Fruit fly (Drosophila melanogaster) whole organism, embryonic: Measurements from ENCODE around the gene Ir87a.

Experiments used
- Adf1 ChIP-seq: fragments of 200-800 bp; sonication (Bioruptor generic); IDR thresholded peaks from 2 replicates; pipeline ENCODE4 v1.3.6; 2022; ENCODE audit warnings: missing biosample characterization, missing genetic modification characterization
- B-H1 ChIP-seq: fragments of 200-800 bp; sonication (Bioruptor generic); IDR thresholded peaks from 3 replicates; pipeline ENCODE4 v1.3.6; 2022; ENCODE audit warnings: missing biosample characterization, missing genetic modification characterization
- CG10366 ChIP-seq: fragments of 200-800 bp; sonication (Bioruptor generic); IDR thresholded peaks from 2 replicates; pipeline ENCODE4 v1.3.6; 2022; ENCODE audit warnings: missing biosample characterization, missing genetic modification characterization
- CG10462 ChIP-seq: fragments of 200-800 bp; sonication (Bioruptor generic); optimal IDR thresholded peaks from 2 replicates; lab custom pipeline; 2016; ENCODE audit warnings: missing biosample characterization, missing genetic modification characterization
- CG11695 ChIP-seq: fragments of 200-800 bp; sonication (Bioruptor generic); IDR thresholded peaks from 3 replicates; pipeline ENCODE4 v1.3.6; 2022; ENCODE audit warnings: missing biosample characterization, missing genetic modification characterization
- CG11696 ChIP-seq: fragments of 200-800 bp; sonication (Bioruptor generic); IDR thresholded peaks from 2 replicates; pipeline ENCODE4 v1.3.6; 2022; ENCODE audit warnings: missing biosample characterization, missing genetic modification characterization
- CG12769 ChIP-seq: fragments of 200-800 bp; sonication (Bioruptor generic); optimal IDR thresholded peaks from 2 replicates; lab custom pipeline; 2019; ENCODE audit warnings: missing biosample characterization, mild to moderate bottlenecking, missing genetic modification characterization, moderate library complexity
- CG13123 ChIP-seq: fragments of 200-800 bp; sonication (Bioruptor generic); optimal IDR thresholded peaks from 2 replicates; lab custom pipeline; 2016; ENCODE audit warnings: missing biosample characterization, missing genetic modification characterization
- CG14014 ChIP-seq: fragments of 200-800 bp; sonication (Bioruptor generic); IDR thresholded peaks from 2 replicates; pipeline ENCODE4 v1.3.6; 2022; ENCODE audit warnings: missing biosample characterization, missing genetic modification characterization
- CG14050 ChIP-seq: fragments of 200-800 bp; sonication (Bioruptor generic); IDR thresholded peaks from 3 replicates; pipeline ENCODE4 v1.3.6; 2022; ENCODE audit warnings: missing biosample characterization, missing genetic modification characterization
- CG15073 ChIP-seq: fragments of 200-800 bp; sonication (Bioruptor generic); optimal IDR thresholded peaks from 2 replicates; lab custom pipeline; 2016; ENCODE audit warnings: missing biosample characterization, missing genetic modification characterization
- CG17359 ChIP-seq: fragments of 200-800 bp; sonication (Bioruptor generic); optimal IDR thresholded peaks from 3 replicates; lab custom pipeline; 2018; ENCODE audit warnings: missing biosample characterization, mild to moderate bottlenecking, missing genetic modification characterization, moderate library complexity
- CG17912 ChIP-seq: fragments of 200-800 bp; sonication (Bioruptor generic); optimal IDR thresholded peaks from 2 replicates; lab custom pipeline; 2018; ENCODE audit warnings: missing biosample characterization, mild to moderate bottlenecking, missing genetic modification characterization
- CG18764 ChIP-seq: fragments of 200-800 bp; sonication (Bioruptor generic); optimal IDR thresholded peaks from 3 replicates; lab custom pipeline; 2016; ENCODE audit warnings: missing biosample characterization, missing genetic modification characterization
- CG3065 ChIP-seq: fragments of 200-800 bp; sonication (Bioruptor generic); optimal IDR thresholded peaks from 2 replicates; lab custom pipeline; 2016; ENCODE audit warnings: missing biosample characterization, missing genetic modification characterization
- CG32767 ChIP-seq: fragments of 200-800 bp; sonication (Bioruptor generic); IDR thresholded peaks from 2 replicates; pipeline ENCODE4 v1.3.6; 2022; ENCODE audit warnings: missing biosample characterization, missing genetic modification characterization
- CG32772 ChIP-seq: fragments of 200-800 bp; sonication (Bioruptor generic); IDR thresholded peaks from 2 replicates; pipeline ENCODE4 v1.3.6; 2022; ENCODE audit warnings: missing biosample characterization, missing genetic modification characterization
- CG3995 ChIP-seq: fragments of 200-800 bp; sonication (Bioruptor generic); optimal IDR thresholded peaks from 3 replicates; lab custom pipeline; 2016; ENCODE audit warnings: missing biosample characterization, missing genetic modification characterization
- CG5180 ChIP-seq: fragments of 200-800 bp; sonication (Bioruptor generic); optimal IDR thresholded peaks from 3 replicates; lab custom pipeline; 2017; ENCODE audit warnings: missing biosample characterization, missing genetic modification characterization, mild to moderate bottlenecking, moderate library complexity, missing genetic modification reagents
- CG7839 ChIP-seq: fragments of 200-800 bp; sonication (Bioruptor generic); optimal IDR thresholded peaks from 3 replicates; lab custom pipeline; 2018; ENCODE audit warnings: missing biosample characterization, mild to moderate bottlenecking, missing genetic modification characterization, moderate library complexity
- Dip2 ChIP-seq: fragments of 200-800 bp; sonication (Bioruptor generic); IDR thresholded peaks from 2 replicates; pipeline ENCODE4 v1.3.6; 2022; ENCODE audit warnings: missing biosample characterization, missing genetic modification characterization
- E2f1 ChIP-seq: fragments of 200-800 bp; sonication (Bioruptor generic); IDR thresholded peaks from 2 replicates; pipeline ENCODE4 v1.3.6; 2022; ENCODE audit warnings: missing biosample characterization, missing genetic modification characterization
- Eip74EF ChIP-seq, 2 experiments: fragments of 200-800 bp in 1 of 2; fragments of >200 bp in 1 of 2; sonication (Bioruptor generic) in 1 of 2; optimal IDR thresholded peaks; 2 replicates each; lab custom pipeline; 2017 to 2019; ENCODE audit warnings: missing biosample characterization in 2 of 2, missing genetic modification characterization in 2 of 2, mild to moderate bottlenecking in 1 of 2, moderate library complexity in 1 of 2
- Hey ChIP-seq: fragments of 200-800 bp; sonication (Bioruptor generic); optimal IDR thresholded peaks from 3 replicates; lab custom pipeline; 2018; ENCODE audit warnings: missing biosample characterization, mild to moderate bottlenecking, missing genetic modification characterization
- Hmr ChIP-seq: fragments of 200-800 bp; sonication (Bioruptor generic); optimal IDR thresholded peaks from 3 replicates; lab custom pipeline; 2017; ENCODE audit warnings: mild to moderate bottlenecking, missing biosample characterization, missing genetic modification reagents, missing genetic modification characterization
- Jarid2 ChIP-seq: fragments of 200-800 bp; sonication (Bioruptor generic); optimal IDR thresholded peaks from 3 replicates; lab custom pipeline; 2017; ENCODE audit warnings: mild to moderate bottlenecking, missing biosample characterization, missing genetic modification reagents, missing genetic modification characterization
- Nf-YA ChIP-seq: fragments of 200-800 bp; sonication (Bioruptor generic); IDR thresholded peaks from 2 replicates; pipeline ENCODE4 v1.3.6; 2022; ENCODE audit warnings: missing biosample characterization, missing genetic modification characterization
- Nf-YB ChIP-seq: fragments of 200-800 bp; sonication (Bioruptor generic); optimal IDR thresholded peaks from 3 replicates; lab custom pipeline; 2019; ENCODE audit warnings: missing biosample characterization, mild to moderate bottlenecking, missing genetic modification characterization, moderate library complexity
- Oaz ChIP-seq: fragments of 200-800 bp; sonication (Bioruptor generic); IDR thresholded peaks from 2 replicates; pipeline ENCODE4 v1.3.6; 2022; ENCODE audit warnings: missing biosample characterization, missing genetic modification characterization
- TFAM ChIP-seq: fragments of 200-800 bp; sonication (Bioruptor generic); optimal IDR thresholded peaks from 2 replicates; lab custom pipeline; 2017; ENCODE audit warnings: missing biosample characterization, missing genetic modification characterization, inconsistent platforms
- abd-A ChIP-seq: fragments of 200-800 bp; sonication (Bioruptor generic); optimal IDR thresholded peaks from 3 replicates; lab custom pipeline; 2019; ENCODE audit warnings: missing biosample characterization, mild to moderate bottlenecking, missing genetic modification characterization, moderate library complexity
- aop ChIP-seq: fragments of 200-800 bp; sonication (Bioruptor generic); IDR thresholded peaks from 2 replicates; pipeline ENCODE4 v1.3.6; 2022; ENCODE audit warnings: missing biosample characterization, missing genetic modification characterization
- bigmax ChIP-seq: fragments of 200-800 bp; sonication (Bioruptor generic); optimal IDR thresholded peaks from 2 replicates; lab custom pipeline; 2018; ENCODE audit warnings: missing biosample characterization, mild to moderate bottlenecking, missing genetic modification characterization
- cas ChIP-seq: fragments of 200-800 bp; sonication (Bioruptor generic); IDR thresholded peaks from 2 replicates; pipeline ENCODE4 v1.3.6; 2022; ENCODE audit warnings: missing biosample characterization, missing genetic modification characterization
- chn ChIP-seq: fragments of 200-800 bp; sonication (Bioruptor generic); optimal IDR thresholded peaks from 2 replicates; lab custom pipeline; 2016; ENCODE audit warnings: missing biosample characterization, missing genetic modification characterization
- croc ChIP-seq: fragments of 200-800 bp; sonication (Bioruptor generic); conservative IDR thresholded peaks from 3 replicates; pipeline ENCODE4 v1.3.6; 2022; ENCODE audit warnings: missing biosample characterization, missing genetic modification characterization
- kay ChIP-seq: fragments of 200-800 bp; sonication (Bioruptor generic); optimal IDR thresholded peaks from 2 replicates; lab custom pipeline; 2016; ENCODE audit warnings: missing biosample characterization, missing genetic modification characterization
- lola ChIP-seq, 3 experiments: fragments of >200 bp in 2 of 3; fragments of 200-800 bp in 1 of 3; sonication (Bioruptor generic) in 1 of 3; optimal IDR thresholded peaks; 2 replicates each; lab custom pipeline; 2017 to 2019; ENCODE audit warnings: missing biosample characterization in 3 of 3, missing genetic modification characterization in 3 of 3, mild to moderate bottlenecking in 1 of 3, moderate library complexity in 1 of 3
- maf-S ChIP-seq: fragments of 200-800 bp; sonication (Bioruptor generic); optimal IDR thresholded peaks from 2 replicates; lab custom pipeline; 2016; ENCODE audit warnings: missing biosample characterization, missing genetic modification characterization
- nau ChIP-seq: fragments of 200-800 bp; sonication (Bioruptor generic); optimal IDR thresholded peaks from 3 replicates; lab custom pipeline; 2017; ENCODE audit warnings: missing biosample characterization, mild to moderate bottlenecking, missing genetic modification characterization, missing genetic modification reagents
- nerfin-1 ChIP-seq: fragments of 200-800 bp; sonication (Bioruptor generic); optimal IDR thresholded peaks from 3 replicates; lab custom pipeline; 2019; ENCODE audit warnings: missing biosample characterization, mild to moderate bottlenecking, missing genetic modification characterization, moderate library complexity
- odd ChIP-seq: fragments of 200-800 bp; sonication (Bioruptor generic); optimal IDR thresholded peaks from 2 replicates; lab custom pipeline; 2017; ENCODE audit warnings: missing biosample characterization, mild to moderate bottlenecking, missing genetic modification characterization
- pan ChIP-seq, 4 experiments: fragments of >200 bp in 3 of 4; fragments of 200-800 bp in 1 of 4; sonication (Bioruptor generic) in 1 of 4; optimal IDR thresholded peaks in 3 of 4; IDR thresholded peaks in 1 of 4; 2 replicates each; pipeline versions ENCODE4 v1.3.6 to Lab custom; 2017 to 2022; ENCODE audit warnings: missing biosample characterization in 2 of 4, missing genetic modification characterization in 2 of 4, mixed read lengths in 1 of 4
- rib ChIP-seq: fragments of 200-800 bp; sonication (Bioruptor generic); IDR thresholded peaks from 2 replicates; pipeline ENCODE4 v1.3.6; 2022; ENCODE audit warnings: missing biosample characterization, missing genetic modification characterization
- seq ChIP-seq: fragments of 200-800 bp; sonication (Bioruptor generic); IDR thresholded peaks from 2 replicates; pipeline ENCODE4 v1.3.6; 2022; ENCODE audit warnings: missing biosample characterization, missing genetic modification characterization
- sisA ChIP-seq: fragments of 200-800 bp; sonication (Bioruptor generic); IDR thresholded peaks from 2 replicates; pipeline ENCODE4 v1.3.6; 2022; ENCODE audit warnings: missing biosample characterization, missing genetic modification characterization
- sob ChIP-seq: fragments of 200-800 bp; sonication (Bioruptor generic); IDR thresholded peaks from 2 replicates; pipeline ENCODE4 v1.3.6; 2022; ENCODE audit warnings: missing biosample characterization, missing genetic modification characterization
- sqz ChIP-seq: fragments of 200-800 bp; sonication (Bioruptor generic); optimal IDR thresholded peaks from 3 replicates; lab custom pipeline; 2018; ENCODE audit warnings: missing biosample characterization, mild to moderate bottlenecking, missing genetic modification characterization
- tup ChIP-seq: fragments of 200-800 bp; sonication (Bioruptor generic); optimal IDR thresholded peaks from 2 replicates; lab custom pipeline; 2016; ENCODE audit warnings: missing biosample characterization, mild to moderate bottlenecking, missing genetic modification characterization, moderate library complexity
- wek ChIP-seq: fragments of 200-800 bp; sonication (Bioruptor generic); optimal IDR thresholded peaks from 3 replicates; lab custom pipeline; 2018; ENCODE audit warnings: missing biosample characterization, mild to moderate bottlenecking, missing genetic modification characterization, moderate library complexity

Ir87a gene

DNA sequence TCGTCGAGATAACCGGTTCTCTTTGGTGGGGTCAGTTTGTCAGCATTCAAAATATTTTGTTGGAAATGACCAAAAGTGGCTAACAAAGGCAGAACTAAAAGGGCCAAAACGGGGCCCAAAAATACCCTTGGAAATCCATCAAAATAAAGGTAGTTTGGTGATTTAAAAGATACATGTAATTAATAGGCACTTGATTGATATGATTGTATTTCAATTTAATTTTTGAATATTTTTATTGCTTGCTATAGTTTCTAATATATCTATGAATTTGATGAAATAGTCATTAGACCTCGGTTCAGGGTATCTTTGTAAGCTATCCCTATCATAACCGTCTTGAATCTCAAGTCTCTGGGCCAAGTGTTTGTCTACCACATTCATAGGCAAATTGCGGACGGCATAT is 33.9 kb downstream of the Ir87a start (continued):
- TF ChIP-seq Hmr (GFP tag; lab: Kevin White, UChicago) (peak; percentile 73), CG3065 (no peak), Dip2 (GFP tag; lab: Robert Waterston, UW) (no peak), CG17912 (GFP tag; lab: Kevin White, UChicago) (no peak), CG18764 (GFP tag; lab: Kevin White, UChicago) (no peak), Jarid2 (no peak), CG11695 (peak; percentile 73; the same call in 2 of the 3 replicates), CG15073 (GFP tag; lab: Kevin White, UChicago) (no peak), croc (GFP tag; lab: Robert Waterston, UW) (peak; percentile 46; the same call in 1 of the 3 replicates), aop (GFP tag; lab: Robert Waterston, UW) (no peak), tup (no peak), CG10462 (GFP tag; lab: Kevin White, UChicago) (no peak), nerfin-1 (peak; percentile 47), bigmax (no peak), Nf-YB (no peak), maf-S (GFP tag; lab: Kevin White, UChicago) (no peak), nau (GFP tag; lab: Kevin White, UChicago) (peak; percentile 16), TFAM (GFP tag; lab: Kevin White, UChicago) (no peak), B-H1 (GFP tag; lab: Robert Waterston, UW) (peak; percentile 57), Oaz (GFP tag; lab: Robert Waterston, UW) (peak; percentile 52; the same call in 1 of the 2 replicates), chn (GFP tag; lab: Kevin White, UChicago) (peak; percentile 30), sqz (GFP tag; lab: Kevin White, UChicago) (no peak), wek (no peak), CG3995 (GFP tag; lab: Kevin White, UChicago) (no peak), CG14014 (peak; percentile 76), CG17359 (tag; lab: Kevin White, UChicago) (peak; percentile 77), CG11696 (GFP tag; lab: Robert Waterston, UW) (0 out of 2 replicates have a peak, but pooled peaks have one; percentile 48), CG32772 (GFP tag; lab: Robert Waterston, UW) (peak; percentile 63), sisA (GFP tag; lab: Robert Waterston, UW) (peak; percentile 61), Nf-YA (no peak), cas (GFP tag; lab: Robert Waterston, UW) (peak; percentile 64; the same call in 1 of the 2 replicates), abd-A (tag; lab: Kevin White, UChicago) (peak; percentile 62), CG12769 (tag; lab: Kevin White, UChicago) (peak; percentile 46), pan (optimal IDR thresholded peaks at IDR 0.05; lab: Kevin White, UChicago) (no peak), pan (GFP tag; optimal IDR thresholded peaks at IDR 0.05 in 1 of 2, IDR thresholded peaks at IDR 0.05 in 1 of 2) (peak in 1 of 2 experiments; percentile 84), kay (GFP tag; lab: Kevin White, UChicago) (peak; percentile 36), sob (GFP tag; lab: Robert Waterston, UW) (peak; percentile 64), E2f1 (GFP tag; lab: Robert Waterston, UW) (peak; percentile 64), CG14050 (GFP tag; lab: Robert Waterston, UW) (peak; percentile 31; the same call in 1 of the 3 replicates), CG32767 (GFP tag; lab: Robert Waterston, UW) (peak; percentile 45; the same call in 1 of the 2 replicates), seq (GFP tag; lab: Robert Waterston, UW) (0 out of 2 replicates have a peak, but pooled peaks have one; percentile 25), odd (GFP tag; lab: Kevin White, UChicago) (peak; percentile 29), Hey (tag; lab: Kevin White, UChicago) (no peak), CG13123 (no peak), CG10366 (peak; percentile 67), rib (GFP tag; lab: Robert Waterston, UW) (peak; percentile 56), CG5180 (GFP tag; lab: Kevin White, UChicago) (peak; percentile 31), CG7839 (tag; lab: Kevin White, UChicago) (peak; percentile 84), Adf1 (GFP tag; lab: Robert Waterston, UW) (0 out of 2 replicates have a peak, but pooled peaks have one; percentile 29), Eip74EF (GFP tag; optimal IDR thresholded peaks at IDR 0.05; lab: Kevin White, UChicago) (peak in 1 of 2 experiments; percentile 59), lola (GFP tag; optimal IDR thresholded peaks at IDR 0.05; lab: Kevin White, UChicago) (peak in 1 of 3 experiments; percentile 49)
